Worm (Caenorhabditis elegans) whole organism, L4/young adult: ENCODE data around the gene srh-222.

Experiments
- W03F9.2 ChIP-seq: fragments of 150-350 bp; optimal IDR thresholded peaks from 2 replicates; lab custom pipeline; 2014; ENCODE audit warnings: missing biosample characterization, missing genetic modification characterization
- dao-5 ChIP-seq: sonication (generic microtip); optimal IDR thresholded peaks from 2 replicates; lab custom pipeline; 2016; ENCODE audit warnings: missing genotype, missing genetic modification characterization, moderate library complexity, missing compliant biosample characterization
- him-1 ChIP-seq: sonication (generic microtip); optimal IDR thresholded peaks from 2 replicates; lab custom pipeline; 2016; ENCODE audit warnings: missing genotype, missing genetic modification reagents, missing genetic modification characterization, missing compliant biosample characterization

ce11 chrIV:3988638-3989152 is 9.1 kb downstream of the srh-222 start, which contains the start of gene clec-78:
- TF ChIP-seq him-1 (tag; lab: Kevin White, UChicago), result no peak
- no peak for TF ChIP-seq W03F9.2 (tag; lab: Kevin White, UChicago)
- no peak for TF ChIP-seq dao-5
